Worm (Caenorhabditis elegans) whole organism, midembryonic: ENCODE measurements around the gene R04B3.1.

Experiments
- T22C8.4 ChIP-seq: fragments of 200-800 bp; sonication (Bioruptor generic); IDR thresholded peaks from 2 replicates; pipeline ENCODE4 v1.3.6; 2022; ENCODE audit warnings: missing genetic modification characterization, missing compliant biosample characterization
- cog-1 ChIP-seq: sonication (generic microtip); optimal IDR thresholded peaks from 2 replicates; lab custom pipeline; 2016; ENCODE audit warnings: missing genetic modification characterization, missing compliant biosample characterization
- flt-1 ChIP-seq: fragments of 200-800 bp; sonication (Bioruptor generic); IDR thresholded peaks from 2 replicates; pipeline ENCODE4 v1.3.6; 2022; ENCODE audit warnings: missing genetic modification characterization, missing compliant biosample characterization
- klf-2 ChIP-seq: fragments of 200-800 bp; sonication (Bioruptor generic); conservative IDR thresholded peaks from 2 replicates; pipeline ENCODE4 v1.3.6; 2022; ENCODE audit warnings: missing genetic modification reagents, missing genetic modification characterization, missing compliant biosample characterization
- med-1 ChIP-seq: sonication (generic microtip); optimal IDR thresholded peaks from 2 replicates; lab custom pipeline; 2017; ENCODE audit warnings: missing genetic modification characterization, mild to moderate bottlenecking, missing compliant biosample characterization, antibody characterized with exemption, missing genetic modification reagents; ENCODE audit not compliant: insufficient read depth
- ref-1 ChIP-seq: fragments of 200-800 bp; sonication (Bioruptor generic); conservative IDR thresholded peaks from 2 replicates; pipeline ENCODE4 v1.3.6; 2022; ENCODE audit warnings: missing genetic modification reagents, missing genetic modification characterization, missing compliant biosample characterization
- tab-1 ChIP-seq: fragments of 200-800 bp; sonication (Bioruptor generic); IDR thresholded peaks from 2 replicates; pipeline ENCODE4 v1.3.6; 2022; ENCODE audit warnings: missing genetic modification characterization, missing compliant biosample characterization
- ztf-23 ChIP-seq: fragments of 200-800 bp; sonication (Bioruptor generic); IDR thresholded peaks from 2 replicates; pipeline ENCODE4 v1.3.6; 2022; ENCODE audit warnings: missing genetic modification reagents, missing genetic modification characterization, missing compliant biosample characterization
- ztf-29 ChIP-seq: fragments of 200-800 bp; sonication (Bioruptor generic); IDR thresholded peaks from 2 replicates; pipeline ENCODE4 v1.3.6; 2022; ENCODE audit warnings: missing genetic modification reagents, missing genetic modification characterization, missing compliant biosample characterization

Gene R04B3.1

ce11 chrX:2457461-2457860 lies 13.7 kb downstream of the R04B3.1 start:
- no peak for TF ChIP-seq med-1 (GFP tag; lab: Kevin White, UChicago)

DNA sequence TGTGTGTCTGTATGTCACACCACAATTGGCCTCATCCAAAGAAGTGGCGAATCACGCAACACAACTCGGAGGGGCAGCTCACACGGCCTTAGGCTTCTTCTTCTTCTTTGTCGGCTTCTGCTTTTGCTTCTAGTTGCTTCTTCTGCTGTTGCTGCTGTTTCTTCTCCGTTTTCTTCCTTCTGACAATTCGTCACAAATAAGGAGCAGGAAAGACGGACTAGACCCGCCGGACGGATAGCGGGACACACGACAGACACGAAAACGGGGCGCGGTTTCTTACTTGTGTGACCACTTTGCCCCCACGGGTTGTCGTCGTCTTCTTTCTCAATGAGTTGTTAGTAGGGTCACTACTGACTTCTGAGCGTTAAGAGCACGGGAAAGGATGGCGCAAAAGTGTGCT lies 15.1 kb downstream of the R04B3.1 start:
- TF ChIP-seq tab-1 (GFP tag; lab: Robert Waterston, UW) (no peak), ztf-23 (no peak), T22C8.4 (GFP tag; lab: Robert Waterston, UW) (no peak), klf-2 (GFP tag; lab: Robert Waterston, UW) (no peak), ref-1 (GFP tag; lab: Robert Waterston, UW) (no peak), cog-1 (tag; lab: Kevin White, UChicago) (no peak), med-1 (GFP tag; lab: Kevin White, UChicago) (no peak), ztf-29 (GFP tag; lab: Robert Waterston, UW) (no peak), flt-1 (GFP tag; lab: Robert Waterston, UW) (no peak)

ce11 chrX:2454914-2455313 lies 16.3 kb downstream of the R04B3.1 start:
- TF ChIP-seq klf-2 (GFP tag; lab: Robert Waterston, UW), result no peak
- no peak for TF ChIP-seq cog-1 (tag; lab: Kevin White, UChicago)
- TF ChIP-seq ztf-29 (GFP tag; lab: Robert Waterston, UW), result no peak
- no peak for TF ChIP-seq tab-1 (GFP tag; lab: Robert Waterston, UW)
- no peak for TF ChIP-seq ztf-23
- TF ChIP-seq T22C8.4 (GFP tag; lab: Robert Waterston, UW), result no peak
- TF ChIP-seq med-1 (GFP tag; lab: Kevin White, UChicago), result no peak
- TF ChIP-seq ref-1 (GFP tag; lab: Robert Waterston, UW), result no peak
- TF ChIP-seq flt-1 (GFP tag; lab: Robert Waterston, UW), result no peak

ce11 chrX:2452716-2453115 lies 18.5 kb downstream of the R04B3.1 start:
- TF ChIP-seq ztf-29 (GFP tag; lab: Robert Waterston, UW) (no peak), ztf-23 (no peak), flt-1 (GFP tag; lab: Robert Waterston, UW) (0 out of 2 replicates have a peak, but pooled peaks have one; percentile 25), tab-1 (GFP tag; lab: Robert Waterston, UW) (0 out of 2 replicates have a peak, but pooled peaks have one; percentile 53)

DNA sequence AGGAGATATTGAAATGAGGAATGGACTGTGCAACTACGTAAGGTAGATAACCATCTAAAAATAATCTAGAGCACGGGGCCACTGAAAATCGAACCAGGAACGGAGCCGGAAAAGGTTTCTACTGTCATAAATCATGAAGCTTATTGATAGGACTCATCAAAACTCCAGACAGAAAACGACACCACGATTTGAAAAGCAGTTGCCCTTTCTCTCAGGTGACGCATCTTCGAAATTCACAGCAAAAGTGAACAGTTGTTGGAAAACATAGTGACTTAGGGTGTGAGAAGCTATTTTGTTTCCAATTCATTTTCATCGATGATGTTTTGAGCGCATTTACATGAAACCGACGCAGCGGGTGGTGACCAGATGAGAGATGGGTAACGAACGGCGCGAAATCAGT lies 18.9 kb downstream of the R04B3.1 start:
- TF ChIP-seq klf-2 (GFP tag; lab: Robert Waterston, UW) (no peak), T22C8.4 (GFP tag; lab: Robert Waterston, UW) (no peak), ztf-29 (GFP tag; lab: Robert Waterston, UW) (no peak), ztf-23 (no peak), med-1 (GFP tag; lab: Kevin White, UChicago) (no peak), cog-1 (tag; lab: Kevin White, UChicago) (no peak), tab-1 (GFP tag; lab: Robert Waterston, UW) (no peak), flt-1 (GFP tag; lab: Robert Waterston, UW) (no peak), ref-1 (GFP tag; lab: Robert Waterston, UW) (no peak)

DNA sequence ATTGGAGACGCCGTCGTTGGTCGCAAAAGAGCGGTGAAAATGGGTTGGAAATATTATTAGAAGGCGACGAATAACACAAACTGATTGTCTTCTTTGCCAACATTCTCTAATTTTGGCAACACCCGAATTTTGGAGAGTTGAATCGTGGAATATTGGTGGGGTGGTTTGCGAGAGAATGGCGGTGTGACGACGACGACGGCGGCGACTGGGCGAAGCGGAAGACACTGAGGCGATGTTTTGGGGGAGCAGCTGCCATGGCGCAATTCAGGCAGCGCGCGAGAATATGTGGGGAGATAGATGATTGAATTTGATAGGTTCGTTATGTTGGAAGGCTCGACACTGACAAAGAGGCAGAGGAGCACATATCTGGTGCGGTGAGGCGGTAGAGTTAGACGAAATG lies 20.2 kb downstream of the R04B3.1 start:
- TF ChIP-seq ztf-23 (no peak), tab-1 (GFP tag; lab: Robert Waterston, UW) (0 out of 2 replicates have a peak, but pooled peaks have one; percentile 42)

DNA sequence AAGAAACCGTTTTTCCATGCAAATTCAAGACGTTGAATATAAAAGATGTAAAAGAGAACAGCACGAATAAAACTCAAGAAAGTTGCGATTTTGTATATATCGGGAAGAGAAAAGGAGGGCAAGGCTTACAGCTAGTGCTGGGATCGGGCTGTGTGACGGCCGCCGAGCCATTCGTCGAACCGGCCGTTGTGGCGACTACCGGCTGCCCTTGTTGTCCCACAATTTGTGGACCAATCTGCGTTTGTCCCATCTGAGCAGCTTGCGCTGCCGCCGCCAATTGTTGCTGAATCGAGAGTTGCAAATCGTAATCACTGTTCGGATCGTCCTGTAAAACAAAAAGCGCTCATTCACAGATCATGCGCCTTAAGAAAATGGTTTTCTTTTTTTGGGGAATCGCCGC lies 24.0 kb downstream of the R04B3.1 start:
- TF ChIP-seq ztf-29 (GFP tag; lab: Robert Waterston, UW) (no peak), med-1 (GFP tag; lab: Kevin White, UChicago) (no peak), tab-1 (GFP tag; lab: Robert Waterston, UW) (no peak), ztf-23 (no peak), cog-1 (tag; lab: Kevin White, UChicago) (no peak), T22C8.4 (GFP tag; lab: Robert Waterston, UW) (no peak), flt-1 (GFP tag; lab: Robert Waterston, UW) (no peak), klf-2 (GFP tag; lab: Robert Waterston, UW) (no peak), ref-1 (GFP tag; lab: Robert Waterston, UW) (no peak)

DNA sequence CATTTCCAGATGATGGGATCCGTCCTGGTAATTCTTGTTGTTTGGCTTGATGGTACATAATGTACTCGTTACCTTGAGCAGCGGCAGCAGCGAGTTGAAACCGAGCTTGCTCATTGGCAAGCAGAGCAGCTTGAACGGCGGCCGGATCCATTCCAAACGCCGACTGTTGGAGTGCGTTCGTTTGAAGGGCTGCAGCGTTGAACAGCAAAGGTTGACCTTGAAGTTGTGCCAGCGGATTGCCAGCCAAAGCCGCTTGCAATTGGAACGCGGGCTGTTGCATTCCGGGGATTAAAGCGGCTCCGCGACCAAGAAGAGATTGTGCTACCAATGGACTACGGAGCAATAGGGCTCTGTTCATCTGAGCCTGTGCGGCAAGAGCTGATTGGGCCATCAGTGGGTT lies 25.0 kb downstream of the R04B3.1 start:
- no peak for TF ChIP-seq cog-1 (tag; lab: Kevin White, UChicago)
- no peak for TF ChIP-seq ztf-23
- no peak for TF ChIP-seq T22C8.4 (GFP tag; lab: Robert Waterston, UW)
- no peak for TF ChIP-seq med-1 (GFP tag; lab: Kevin White, UChicago)
- TF ChIP-seq tab-1 (GFP tag; lab: Robert Waterston, UW), result no peak
- TF ChIP-seq klf-2 (GFP tag; lab: Robert Waterston, UW), result no peak
- TF ChIP-seq ztf-29 (GFP tag; lab: Robert Waterston, UW), result no peak
- no peak for TF ChIP-seq ref-1 (GFP tag; lab: Robert Waterston, UW)
- TF ChIP-seq flt-1 (GFP tag; lab: Robert Waterston, UW), result no peak

DNA sequence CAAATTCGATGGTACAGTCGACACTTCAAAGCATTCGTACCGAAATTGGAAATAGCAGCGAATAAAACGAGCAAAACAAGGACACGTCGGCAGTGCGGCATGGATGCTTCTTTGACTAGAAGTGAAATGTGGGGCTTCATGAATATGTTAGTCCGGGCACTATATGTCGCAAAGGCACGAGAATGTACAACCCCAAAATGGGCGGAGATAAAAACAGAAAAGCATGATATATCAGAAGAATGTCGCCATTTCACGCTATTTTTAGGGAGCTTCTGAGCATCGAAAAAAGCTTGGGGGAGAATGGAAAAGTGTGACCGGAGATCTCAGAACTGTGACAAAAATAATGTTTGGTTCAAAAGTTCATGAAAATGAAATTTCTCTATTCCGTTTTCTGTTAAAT lies 27.9 kb downstream of the R04B3.1 start, which contains the start of gene T07D1.3:
Gene T07D1.3 (minus strand): TSS at position 101 of the 400 bp plus-strand sequence.
- no peak for TF ChIP-seq ztf-23
- no peak for TF ChIP-seq flt-1 (GFP tag; lab: Robert Waterston, UW)
- TF ChIP-seq tab-1 (GFP tag; lab: Robert Waterston, UW), result no peak
- no peak for TF ChIP-seq T22C8.4 (GFP tag; lab: Robert Waterston, UW)
- no peak for TF ChIP-seq ztf-29 (GFP tag; lab: Robert Waterston, UW)

DNA sequence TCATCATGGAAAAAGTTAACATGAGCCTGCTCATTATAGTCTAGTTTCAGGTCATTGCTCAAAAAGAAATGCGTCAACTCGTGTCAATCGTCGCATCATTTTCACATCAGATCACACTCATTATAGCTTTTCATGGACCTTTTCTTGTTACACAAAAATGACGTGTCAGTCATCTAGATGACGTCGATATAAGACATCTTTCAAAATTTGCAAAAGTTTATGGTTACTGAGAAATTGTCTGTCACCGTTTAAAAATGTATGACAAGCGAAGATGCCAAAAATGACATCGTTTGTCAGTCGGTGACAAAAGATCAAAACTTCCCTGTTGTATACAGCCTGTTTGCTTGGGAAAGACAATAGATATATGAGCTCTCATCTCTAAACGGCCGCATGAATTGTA lies 30.0 kb downstream of the R04B3.1 start:
- TF ChIP-seq ref-1 (GFP tag; lab: Robert Waterston, UW), result no peak
- no peak for TF ChIP-seq tab-1 (GFP tag; lab: Robert Waterston, UW)
- no peak for TF ChIP-seq ztf-23
- TF ChIP-seq cog-1 (tag; lab: Kevin White, UChicago), result no peak
- no peak for TF ChIP-seq med-1 (GFP tag; lab: Kevin White, UChicago)
- TF ChIP-seq flt-1 (GFP tag; lab: Robert Waterston, UW), result no peak
- no peak for TF ChIP-seq T22C8.4 (GFP tag; lab: Robert Waterston, UW)
- TF ChIP-seq klf-2 (GFP tag; lab: Robert Waterston, UW), result no peak
- TF ChIP-seq ztf-29 (GFP tag; lab: Robert Waterston, UW), result no peak
